Worm (Caenorhabditis elegans): ENCODE results near the gene fbxa-28.

The fbxa-28 gene

DNA sequence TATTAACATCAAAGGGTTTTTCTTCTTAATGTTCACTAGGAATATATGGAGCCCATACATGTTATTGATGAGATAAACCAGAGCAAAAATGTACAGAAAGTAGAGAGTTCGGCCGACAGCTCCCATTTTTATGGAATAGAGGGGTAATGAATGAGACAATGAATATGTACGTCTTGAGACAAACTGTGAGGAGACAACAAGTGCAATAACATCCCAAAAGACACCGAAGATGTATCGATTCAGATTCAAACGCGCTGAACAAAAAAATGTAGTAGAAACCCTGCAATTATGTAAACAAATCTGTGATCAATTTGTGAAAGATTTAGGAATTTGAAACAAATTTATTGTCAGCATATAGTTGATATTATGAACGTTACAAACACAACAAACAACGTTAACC lies 49.3 kb downstream of the fbxa-28 start:
- TF ChIP-seq C34F6.9 (tag; optimal IDR thresholded peaks at IDR 0.05): no peak
- no peak for TF ChIP-seq mab-5 (tag; optimal IDR thresholded peaks at IDR 0.05)
- TF ChIP-seq egl-27 (tag; optimal IDR thresholded peaks at IDR 0.05): no peak
- no peak for TF ChIP-seq F13H6.1 (tag; optimal IDR thresholded peaks at IDR 0.05)
- TF ChIP-seq lin-39 (tag; optimal IDR thresholded peaks at IDR 0.05): no peak
- TF ChIP-seq elt-1 (tag; optimal IDR thresholded peaks at IDR 0.05): no peak

DNA sequence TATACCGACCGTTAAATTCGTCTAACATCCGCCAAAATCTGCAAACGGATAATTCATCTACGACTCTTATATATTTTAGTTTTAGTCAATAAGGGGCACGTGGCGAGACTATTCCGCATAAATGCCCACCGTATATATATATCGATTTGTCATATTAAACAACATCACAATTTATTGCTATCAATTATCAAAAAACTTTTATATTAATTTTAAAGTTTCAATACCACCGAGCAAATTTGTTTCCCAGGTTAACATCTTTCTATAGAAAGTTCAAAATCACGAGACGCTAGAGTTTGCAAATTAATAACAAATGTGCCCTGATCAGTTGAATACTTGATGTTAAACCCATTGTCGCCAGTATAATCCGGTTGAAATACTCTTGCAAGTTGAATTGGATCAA lies 49.8 kb downstream of the fbxa-28 start, which contains the start of gene Y82E9BL.5:
Y82E9BL.5 (minus strand) TSS at position 101 of the 400 bp plus-strand sequence.
- TF ChIP-seq peb-1 (tag; optimal IDR thresholded peaks at IDR 0.05): no peak
- TF ChIP-seq mdl-1 (tag; optimal IDR thresholded peaks at IDR 0.05): no peak
- TF ChIP-seq R02D3.7 (tag; optimal IDR thresholded peaks at IDR 0.05): no peak
- no peak for TF ChIP-seq nhr-23 (tag; optimal IDR thresholded peaks at IDR 0.05)
- TF ChIP-seq sma-9 (GFP tag; optimal IDR thresholded peaks at IDR 0.05): no peak
- no peak for TF ChIP-seq sma-9 (tag; optimal IDR thresholded peaks at IDR 0.05)
- TF ChIP-seq unc-62 (GFP tag; optimal IDR thresholded peaks at IDR 0.05): no peak
